Fruit fly (Drosophila melanogaster) whole organism, pupa: ENCODE results near the gene E2f2.

Source experiments
- CG10348 ChIP-seq: fragments of 200-800 bp; sonication (Bioruptor generic); IDR thresholded peaks from 2 replicates; pipeline ENCODE4 v1.3.6; 2022; ENCODE audit warnings: missing biosample characterization, missing genetic modification characterization
- CG12605 ChIP-seq: fragments of 200-800 bp; sonication (Bioruptor generic); IDR thresholded peaks from 2 replicates; pipeline ENCODE4 v1.3.6; 2022; ENCODE audit warnings: missing biosample characterization, missing genetic modification characterization
- CG13204 ChIP-seq: fragments of 200-800 bp; sonication (Bioruptor generic); optimal IDR thresholded peaks from 2 replicates; lab custom pipeline; 2018; ENCODE audit warnings: missing biosample characterization, mild to moderate bottlenecking, missing genetic modification characterization, moderate library complexity
- CG14655 ChIP-seq: fragments of 200-800 bp; sonication (Bioruptor generic); optimal IDR thresholded peaks from 3 replicates; lab custom pipeline; 2017; ENCODE audit warnings: mild to moderate bottlenecking, missing biosample characterization, missing genetic modification reagents, missing genetic modification characterization
- CG15710 ChIP-seq: fragments of 200-800 bp; sonication (Bioruptor generic); optimal IDR thresholded peaks from 2 replicates; lab custom pipeline; 2018; ENCODE audit warnings: missing biosample characterization, mild to moderate bottlenecking, missing genetic modification characterization, moderate library complexity
- CG17806 ChIP-seq: fragments of 200-800 bp; sonication (Bioruptor generic); optimal IDR thresholded peaks from 2 replicates; lab custom pipeline; 2018; ENCODE audit warnings: missing biosample characterization, mild to moderate bottlenecking, missing genetic modification characterization, moderate library complexity
- CG32121 ChIP-seq: fragments of 200-800 bp; sonication (Bioruptor generic); IDR thresholded peaks from 2 replicates; pipeline ENCODE4 v1.3.6; 2022; ENCODE audit warnings: missing biosample characterization, missing genetic modification characterization
- CG34367 ChIP-seq: fragments of 200-800 bp; sonication (Bioruptor generic); optimal IDR thresholded peaks from 2 replicates; lab custom pipeline; 2018; ENCODE audit warnings: missing biosample characterization, mild to moderate bottlenecking, missing genetic modification characterization
- CG4496 ChIP-seq: fragments of 200-800 bp; sonication (Bioruptor generic); IDR thresholded peaks from 3 replicates; pipeline ENCODE4 v1.3.6; 2022; ENCODE audit warnings: missing biosample characterization, missing genetic modification characterization
- CG8159 ChIP-seq: fragments of 200-800 bp; sonication (Bioruptor generic); optimal IDR thresholded peaks from 3 replicates; lab custom pipeline; 2018; ENCODE audit warnings: missing biosample characterization, mild to moderate bottlenecking, missing genetic modification characterization, moderate library complexity
- CG8301 ChIP-seq: fragments of 200-800 bp; sonication (Bioruptor generic); optimal IDR thresholded peaks from 2 replicates; lab custom pipeline; 2018; ENCODE audit warnings: missing biosample characterization, mild to moderate bottlenecking, missing genetic modification characterization
- CG9948 ChIP-seq: fragments of 200-800 bp; sonication (Bioruptor generic); optimal IDR thresholded peaks from 2 replicates; lab custom pipeline; 2018; ENCODE audit warnings: missing biosample characterization, mild to moderate bottlenecking, missing genetic modification characterization, moderate library complexity
- D1 ChIP-seq: fragments of 200-800 bp; sonication (Bioruptor generic); optimal IDR thresholded peaks from 2 replicates; lab custom pipeline; 2018; ENCODE audit warnings: missing biosample characterization, mild to moderate bottlenecking, missing genetic modification characterization, moderate library complexity
- EcR ChIP-seq: fragments of 200-800 bp; sonication (Bioruptor generic); optimal IDR thresholded peaks from 3 replicates; lab custom pipeline; 2019; ENCODE audit warnings: missing biosample characterization, missing genetic modification characterization, mild to moderate bottlenecking, moderate library complexity, missing genetic modification reagents
- Ets98B ChIP-seq: fragments of 200-800 bp; sonication (Bioruptor generic); IDR thresholded peaks from 2 replicates; pipeline ENCODE4 v1.3.6; 2022; ENCODE audit warnings: missing biosample characterization, missing genetic modification characterization
- Pif1A ChIP-seq: fragments of 200-800 bp; sonication (Bioruptor generic); optimal IDR thresholded peaks from 3 replicates; lab custom pipeline; 2016; ENCODE audit warnings: missing biosample characterization, missing genetic modification characterization
- Pif1B ChIP-seq: fragments of 200-800 bp; sonication (Bioruptor generic); optimal IDR thresholded peaks from 3 replicates; lab custom pipeline; 2016; ENCODE audit warnings: missing biosample characterization, missing genetic modification characterization
- Snoo ChIP-seq: fragments of 200-800 bp; sonication (Bioruptor generic); optimal IDR thresholded peaks from 3 replicates; lab custom pipeline; 2017; ENCODE audit warnings: missing biosample characterization, mild to moderate bottlenecking, missing genetic modification characterization, inconsistent platforms
- fd96Ca ChIP-seq: fragments of 200-800 bp; sonication (Bioruptor generic); IDR thresholded peaks from 3 replicates; pipeline ENCODE4 v1.3.6; 2022; ENCODE audit warnings: missing biosample characterization, missing genetic modification characterization
- gl ChIP-seq: fragments of 200-800 bp; sonication (Bioruptor generic); optimal IDR thresholded peaks from 2 replicates; lab custom pipeline; 2018; ENCODE audit warnings: missing biosample characterization, mild to moderate bottlenecking, missing genetic modification characterization
- rn ChIP-seq: fragments of 200-800 bp; sonication (Bioruptor generic); IDR thresholded peaks from 2 replicates; pipeline ENCODE4 v1.3.6; 2022; ENCODE audit warnings: missing biosample characterization, missing genetic modification characterization

The E2f2 gene

DNA sequence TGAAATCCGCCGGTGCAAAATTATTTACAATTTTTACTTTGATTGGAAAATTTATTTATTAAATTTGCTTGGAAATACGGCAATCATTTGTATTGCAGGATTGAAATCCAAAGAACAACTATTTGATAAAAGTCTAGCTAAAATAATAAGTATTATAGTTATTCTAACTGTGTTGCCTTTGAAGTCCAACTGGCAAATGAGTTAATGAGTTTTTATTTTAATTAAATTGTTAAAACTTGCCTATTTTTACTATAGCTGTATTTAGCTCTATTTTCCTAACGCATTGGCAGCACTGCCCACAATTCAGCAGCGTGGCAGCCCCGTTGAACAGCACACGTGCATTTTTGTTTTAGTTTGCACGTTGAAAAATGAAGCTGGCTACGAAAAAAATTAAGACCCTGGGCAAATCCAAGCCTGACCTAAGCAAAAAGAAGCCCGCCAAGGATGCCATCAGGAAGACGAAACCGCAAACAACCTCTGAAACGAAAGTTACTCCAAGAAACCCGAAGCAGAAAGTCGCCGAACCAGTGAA is 6.8 kb upstream of the E2f2 start, which contains the start of gene Noc2:
Gene Noc2, plus strand, starts transcription at position 331 of the 532 bp plus-strand sequence.
- no peak for TF ChIP-seq EcR
- TF ChIP-seq Pif1B (GFP tag; lab: Kevin White, UChicago): no peak
- no peak; the same call in 1 of the 2 replicates for TF ChIP-seq CG32121 (GFP tag; lab: Robert Waterston, UW)
- TF ChIP-seq CG15710: peak; percentile 40
- peak; percentile 46 for TF ChIP-seq CG9948 (tag; lab: Kevin White, UChicago)
- peak; percentile 10 for TF ChIP-seq Snoo (tag; lab: Kevin White, UChicago)
- peak; percentile 48 for TF ChIP-seq CG8159
- no peak for TF ChIP-seq CG14655 (GFP tag; lab: Kevin White, UChicago)
- TF ChIP-seq Pif1A (GFP tag; lab: Kevin White, UChicago): no peak
- no peak for TF ChIP-seq Ets98B (GFP tag; lab: Robert Waterston, UW)
- no peak for TF ChIP-seq fd96Ca
- peak; percentile 36; the same call in 1 of the 2 replicates for TF ChIP-seq rn (GFP tag; lab: Robert Waterston, UW)
- TF ChIP-seq CG10348 (GFP tag; lab: Robert Waterston, UW): no peak
- TF ChIP-seq gl: no peak
- TF ChIP-seq CG34367 (tag; lab: Kevin White, UChicago): no peak
- peak; percentile 72 for TF ChIP-seq CG4496
- peak; percentile 23 for TF ChIP-seq CG17806 (tag; lab: Kevin White, UChicago)
- no peak for TF ChIP-seq CG12605 (GFP tag; lab: Robert Waterston, UW)
- no peak for TF ChIP-seq D1
- TF ChIP-seq CG8301 (tag; lab: Kevin White, UChicago): peak; percentile 34
- no peak for TF ChIP-seq CG13204 (GFP tag; lab: Kevin White, UChicago)

DNA sequence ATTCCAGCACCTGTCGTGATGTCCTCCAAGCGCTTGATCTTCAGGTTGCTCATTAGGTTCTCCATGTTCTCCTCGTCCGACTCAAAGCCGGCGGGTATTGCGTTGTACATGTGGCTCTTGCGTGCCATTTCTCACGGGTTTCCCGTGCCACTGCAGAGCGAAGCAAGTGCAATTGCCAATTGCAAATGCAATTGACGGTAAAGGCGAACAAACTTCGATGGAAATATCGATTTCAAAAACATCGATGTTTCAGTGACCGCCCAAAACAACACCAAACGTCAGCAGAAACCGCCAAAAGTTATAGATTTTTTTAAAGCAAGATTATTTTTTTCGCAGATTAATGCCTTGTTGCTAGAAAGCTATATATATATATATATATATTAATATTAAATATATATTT is 6.3 kb upstream of the E2f2 start, which contains the start of gene Nbr:
Gene Nbr, minus strand, starts transcription at position 209 of the 400 bp plus-strand sequence.
- TF ChIP-seq rn (GFP tag; lab: Robert Waterston, UW) (no peak), fd96Ca (0 out of 3 replicates have a peak, but pooled peaks have one; percentile 25), CG8301 (tag; lab: Kevin White, UChicago) (no peak)

DNA sequence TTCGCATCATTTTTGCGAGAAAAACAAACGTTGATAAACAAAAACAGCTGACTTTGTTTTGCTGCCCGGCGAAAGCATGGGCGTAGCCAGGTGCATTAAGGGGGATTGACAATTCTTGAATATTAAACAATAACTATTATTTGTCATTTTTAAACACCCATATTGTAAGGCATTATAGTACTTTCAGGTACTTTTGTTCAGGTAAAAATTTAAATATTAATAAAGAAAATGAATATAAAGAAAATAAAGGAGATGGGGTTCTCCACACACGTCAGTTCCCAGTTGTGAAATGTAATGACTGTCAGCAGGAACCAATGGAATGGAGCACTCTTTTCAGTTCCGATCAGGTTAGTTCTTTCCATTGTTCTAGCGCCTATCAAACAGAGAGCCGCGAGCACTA is 2.0 kb upstream of the E2f2 start, which contains the start of the genes Coq3 and Pld3:
Gene Coq3, minus strand, starts transcription at position 58 of the 400 bp plus-strand sequence.
Gene Pld3, plus strand, starts transcription at position 294 of the 400 bp plus-strand sequence.
- TF ChIP-seq D1 (no peak), rn (GFP tag; lab: Robert Waterston, UW) (peak; percentile 82), Pif1B (GFP tag; lab: Kevin White, UChicago) (peak; percentile 97), Snoo (tag; lab: Kevin White, UChicago) (peak; percentile 94), CG14655 (GFP tag; lab: Kevin White, UChicago) (no peak), CG9948 (tag; lab: Kevin White, UChicago) (peak; percentile 84), CG10348 (GFP tag; lab: Robert Waterston, UW) (no peak), CG8159 (peak; percentile 91), gl (peak; percentile 79), EcR (peak; percentile 14), CG13204 (GFP tag; lab: Kevin White, UChicago) (no peak), CG34367 (tag; lab: Kevin White, UChicago) (peak; percentile 83), CG4496 (peak; percentile 96), fd96Ca (peak; percentile 93), CG15710 (peak; percentile 91), CG17806 (tag; lab: Kevin White, UChicago) (peak; percentile 92), CG8301 (tag; lab: Kevin White, UChicago) (peak; percentile 89), CG32121 (GFP tag; lab: Robert Waterston, UW) (peak; percentile 91), Ets98B (GFP tag; lab: Robert Waterston, UW) (peak; percentile 93), CG12605 (GFP tag; lab: Robert Waterston, UW) (peak; percentile 80), Pif1A (GFP tag; lab: Kevin White, UChicago) (no peak)
- TF ChIP-seq, all 21 proteins: peak for 16

DNA sequence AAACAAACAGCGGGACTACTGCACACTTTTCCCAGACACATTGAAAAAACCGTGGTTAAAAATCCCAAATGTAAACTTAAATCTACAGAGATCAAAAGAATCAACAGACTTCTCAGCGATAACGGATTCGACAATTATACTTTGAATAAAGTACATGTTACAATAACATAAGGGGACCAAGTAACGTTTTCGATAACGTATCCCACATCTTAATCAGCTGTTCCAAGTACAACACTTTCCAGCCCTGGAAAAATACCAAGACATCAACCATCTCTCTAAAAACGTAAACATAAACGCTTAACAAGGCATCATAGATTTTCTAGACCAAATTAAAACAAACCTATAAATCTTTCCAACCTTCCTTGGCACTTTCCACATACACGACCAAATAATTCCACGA is 2.7 kb downstream of the E2f2 start:
- TF ChIP-seq D1 (no peak), fd96Ca (no peak), CG14655 (GFP tag; lab: Kevin White, UChicago) (no peak), CG15710 (no peak), Snoo (tag; lab: Kevin White, UChicago) (no peak), CG4496 (no peak), EcR (no peak), Pif1B (GFP tag; lab: Kevin White, UChicago) (no peak), Pif1A (GFP tag; lab: Kevin White, UChicago) (no peak), CG17806 (tag; lab: Kevin White, UChicago) (no peak), rn (GFP tag; lab: Robert Waterston, UW) (no peak), CG9948 (tag; lab: Kevin White, UChicago) (no peak), CG34367 (tag; lab: Kevin White, UChicago) (no peak), CG10348 (GFP tag; lab: Robert Waterston, UW) (no peak), Ets98B (GFP tag; lab: Robert Waterston, UW) (no peak), CG32121 (GFP tag; lab: Robert Waterston, UW) (no peak), CG12605 (GFP tag; lab: Robert Waterston, UW) (no peak), CG8301 (tag; lab: Kevin White, UChicago) (no peak)

DNA sequence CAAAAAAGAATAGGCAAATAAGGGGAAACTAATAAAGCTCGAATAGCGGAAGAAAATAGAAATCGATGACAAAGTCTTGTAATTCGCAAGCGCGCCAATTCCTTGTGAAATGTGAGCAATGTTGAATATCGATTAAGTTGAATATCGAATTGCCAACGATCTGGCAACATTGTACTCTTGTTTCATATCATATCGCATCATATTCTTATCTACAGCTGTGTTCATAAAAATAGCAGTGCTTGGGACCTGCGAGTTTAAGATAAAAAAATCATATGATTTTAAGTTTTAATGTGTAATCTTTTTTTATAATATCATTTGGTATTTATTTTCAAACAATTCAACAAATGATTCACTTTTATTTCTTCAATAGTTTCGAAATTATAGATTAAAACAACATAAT is 7.5 kb downstream of the E2f2 start:
- TF ChIP-seq CG9948 (tag; lab: Kevin White, UChicago) (no peak), D1 (no peak), CG8159 (no peak), Pif1A (GFP tag; lab: Kevin White, UChicago) (no peak), CG34367 (tag; lab: Kevin White, UChicago) (peak; percentile 8), Pif1B (GFP tag; lab: Kevin White, UChicago) (no peak), CG17806 (tag; lab: Kevin White, UChicago) (peak; percentile 49), CG10348 (GFP tag; lab: Robert Waterston, UW) (no peak), fd96Ca (no peak), gl (no peak), CG14655 (GFP tag; lab: Kevin White, UChicago) (no peak), CG15710 (peak; percentile 31), EcR (no peak), Ets98B (GFP tag; lab: Robert Waterston, UW) (no peak; the same call in 1 of the 2 replicates), CG4496 (0 out of 3 replicates have a peak, but pooled peaks have one; percentile 17), CG12605 (GFP tag; lab: Robert Waterston, UW) (peak; percentile 55), Snoo (tag; lab: Kevin White, UChicago) (peak; percentile 32)
- TF ChIP-seq, all 21 proteins: peak for 6
